Worm (Caenorhabditis elegans) whole organism, young adult: ENCODE results near the gene F31D4.8.

Experiments
- K11D2.4 ChIP-seq: fragments of 200-800 bp; sonication (Bioruptor generic); IDR thresholded peaks from 2 replicates; pipeline ENCODE4 v1.3.6; 2022; ENCODE audit warnings: missing genetic modification reagents, missing genetic modification characterization, missing compliant biosample characterization
- atf-7 ChIP-seq: sonication (generic microtip); optimal IDR thresholded peaks from 2 replicates; lab custom pipeline; 2017; ENCODE audit warnings: mild to moderate bottlenecking, missing genetic modification characterization, missing compliant biosample characterization
- attf-6 ChIP-seq: fragments of 200-800 bp; sonication (Bioruptor generic); IDR thresholded peaks from 2 replicates; pipeline ENCODE4 v1.3.6; 2022; ENCODE audit warnings: missing genetic modification reagents, missing genetic modification characterization, missing compliant biosample characterization
- fkh-3 ChIP-seq: sonication (generic microtip); optimal IDR thresholded peaks from 2 replicates; lab custom pipeline; 2016; ENCODE audit warnings: mild to moderate bottlenecking, missing genetic modification characterization, missing compliant biosample characterization
- him-1 ChIP-seq: sonication (generic microtip); optimal IDR thresholded peaks from 2 replicates; lab custom pipeline; 2016; ENCODE audit warnings: missing genotype, missing genetic modification reagents, missing genetic modification characterization, missing compliant biosample characterization
- lin-40 ChIP-seq: sonication (generic microtip); optimal IDR thresholded peaks from 2 replicates; lab custom pipeline; 2016; ENCODE audit warnings: missing genetic modification characterization, mild to moderate bottlenecking, missing compliant biosample characterization, missing genotype, missing genetic modification reagents
- madf-8 ChIP-seq: fragments of 200-800 bp; sonication (Bioruptor generic); conservative IDR thresholded peaks from 2 replicates; pipeline ENCODE4 v1.3.6; 2022; ENCODE audit warnings: missing genetic modification reagents, missing genetic modification characterization, missing compliant biosample characterization
- mes-4 ChIP-seq: sonication (generic microtip); optimal IDR thresholded peaks from 2 replicates; lab custom pipeline; 2016; ENCODE audit warnings: missing genotype, missing genetic modification characterization, missing compliant biosample characterization
- nhr-179 ChIP-seq: sonication (generic microtip); optimal IDR thresholded peaks from 2 replicates; lab custom pipeline; 2016; ENCODE audit warnings: mild to moderate bottlenecking, missing genetic modification characterization, missing compliant biosample characterization
- pbrm-1 ChIP-seq: fragments of 200-800 bp; sonication (Bioruptor generic); IDR thresholded peaks from 2 replicates; pipeline ENCODE4 v1.3.6; 2022; ENCODE audit warnings: missing genetic modification reagents, missing genetic modification characterization, missing compliant biosample characterization
- snpc-1.3 ChIP-seq: sonication (generic microtip); optimal IDR thresholded peaks from 2 replicates; lab custom pipeline; 2017; ENCODE audit warnings: missing genetic modification characterization, mild to moderate bottlenecking, missing compliant biosample characterization, antibody characterized with exemption, moderate library complexity, missing genotype, missing genetic modification reagents; ENCODE audit not compliant: insufficient read depth
- tbx-9 ChIP-seq: sonication (generic microtip); optimal IDR thresholded peaks from 2 replicates; lab custom pipeline; 2016; ENCODE audit warnings: borderline replicate concordance, missing genetic modification characterization, inconsistent platforms, missing compliant biosample characterization
- unc-130 ChIP-seq: sonication (generic microtip); optimal IDR thresholded peaks from 2 replicates; lab custom pipeline; 2016; ENCODE audit warnings: missing genetic modification reagents, missing genetic modification characterization, missing compliant biosample characterization
- ztf-3 ChIP-seq: fragments of 200-800 bp; sonication (Bioruptor generic); optimal IDR thresholded peaks from 2 replicates; lab custom pipeline; 2018; ENCODE audit warnings: mild to moderate bottlenecking, missing genetic modification characterization, missing compliant biosample characterization

DNA sequence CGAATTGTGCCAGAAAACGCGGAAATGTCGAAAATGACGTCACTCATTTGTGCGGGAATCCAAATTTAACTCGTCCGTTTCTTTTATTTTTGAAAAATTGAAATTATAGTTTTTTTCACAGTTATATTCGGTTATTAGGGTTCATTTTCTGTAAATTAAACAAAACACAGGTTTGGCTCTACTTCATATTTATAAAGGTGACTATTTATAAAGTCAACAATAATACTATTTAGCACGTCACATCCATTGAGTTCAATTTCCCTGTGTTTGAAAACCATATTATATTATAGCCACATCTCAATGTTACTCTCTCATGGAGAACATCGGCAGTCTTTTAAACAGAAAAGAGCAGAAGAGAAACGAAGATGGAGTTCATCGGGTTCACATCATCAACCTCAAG is 5.5 kb downstream of the F31D4.8 start, which contains the start of gene twk-35:
- TF ChIP-seq madf-8 (GFP tag; lab: Robert Waterston, UW) (no peak), attf-6 (GFP tag; lab: Robert Waterston, UW) (no peak), ztf-3 (GFP tag; lab: Kevin White, UChicago) (no peak), him-1 (tag; lab: Kevin White, UChicago) (no peak), atf-7 (no peak), unc-130 (GFP tag; lab: Kevin White, UChicago) (no peak), nhr-179 (tag; lab: Kevin White, UChicago) (no peak), snpc-1.3 (no peak), mes-4 (no peak), pbrm-1 (no peak), fkh-3 (tag; lab: Kevin White, UChicago) (no peak), K11D2.4 (no peak), lin-40 (tag; lab: Kevin White, UChicago) (no peak), tbx-9 (no peak)
